Worm (Caenorhabditis elegans): Measurements from ENCODE around the gene natb-1.

DNA sequence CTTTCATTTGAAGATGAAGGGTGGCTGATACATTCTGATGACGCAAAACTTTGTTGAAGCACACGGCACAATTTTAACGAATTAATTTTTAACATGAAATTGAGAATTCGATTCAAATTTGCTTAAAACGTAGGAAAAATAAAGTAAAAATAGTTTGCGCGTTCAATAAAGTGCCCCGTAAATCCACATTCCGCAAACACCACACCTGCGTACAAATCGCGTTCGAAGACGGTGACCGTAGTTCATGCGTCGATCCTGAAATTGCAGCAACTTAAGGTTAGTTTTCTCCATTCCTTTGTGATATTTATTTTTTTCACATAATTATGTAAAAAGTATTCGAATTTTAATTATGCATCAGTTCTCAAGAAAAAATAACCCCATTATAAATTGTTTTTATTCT, 41.5 kb upstream of the natb-1 start, which contains the start of gene F43H9.3:
- TF ChIP-seq lsy-2 (tag; optimal IDR thresholded peaks at IDR 0.05) (peak; percentile 28 to 95), ets-5 (GFP tag; IDR thresholded peaks at IDR 0.05) (no peak), nhr-85 (tag) (no peak), jun-1 (tag; optimal IDR thresholded peaks at IDR 0.05) (no peak), ama-1 (optimal IDR thresholded peaks at IDR 0.05) (no peak), irx-1 (tag; optimal IDR thresholded peaks at IDR 0.05) (no peak)

Measured in whole organism, L1 larva.